Worm (Caenorhabditis elegans) whole organism, L1 larva: Measurements from ENCODE around the gene M02D8.7.
A peak's percentile ranks its signal among the peaks of the same experiment; 100 is the strongest.

Source experiments
- C16A3.4 ChIP-seq: fragments of 150-350 bp; optimal IDR thresholded peaks from 2 replicates; lab custom pipeline; 2014; ENCODE audit warnings: missing biosample characterization, missing genetic modification characterization
- aha-1 ChIP-seq: fragments of 150-350 bp; optimal IDR thresholded peaks from 2 replicates; lab custom pipeline; 2014; ENCODE audit warnings: missing biosample characterization, missing genetic modification characterization
- ama-1 ChIP-seq: fragments of 150-350 bp; optimal IDR thresholded peaks from 2 replicates; lab custom pipeline; 2014
- blmp-1 ChIP-seq: fragments of 150-350 bp; optimal IDR thresholded peaks from 2 replicates; lab custom pipeline; 2014; ENCODE audit warnings: missing biosample characterization, missing genetic modification characterization
- ceh-63 ChIP-seq: fragments of 200-800 bp; sonication (Bioruptor generic); optimal IDR thresholded peaks from 2 replicates; lab custom pipeline; 2018; ENCODE audit warnings: mild to moderate bottlenecking, missing genetic modification characterization, missing compliant biosample characterization
- ceh-82 ChIP-seq, 3 experiments: fragments of 150-350 bp in 1 of 3; sonication (generic microtip) in 2 of 3; optimal IDR thresholded peaks; 2 replicates each; lab custom pipeline; 2014 to 2017; ENCODE audit warnings: missing biosample characterization in 3 of 3, missing genetic modification characterization in 3 of 3
- ceh-90 ChIP-seq: sonication (generic microtip); optimal IDR thresholded peaks from 2 replicates; lab custom pipeline; 2016; ENCODE audit warnings: missing genetic modification characterization, missing compliant biosample characterization
- ces-1 ChIP-seq: fragments of 150-350 bp; optimal IDR thresholded peaks from 2 replicates; lab custom pipeline; 2014; ENCODE audit warnings: missing biosample characterization, missing genetic modification reagents, missing genetic modification characterization
- dpl-1 ChIP-seq, 3 experiments: fragments of 150-350 bp in 2 of 3; sonication (generic microtip) in 1 of 3; optimal IDR thresholded peaks; 2 replicates each; lab custom pipeline; 2014 to 2017; ENCODE audit warnings: missing biosample characterization in 3 of 3, missing genetic modification characterization in 3 of 3, missing genetic modification reagents in 3 of 3
- egl-27 ChIP-seq, 2 experiments: fragments of 150-350 bp in 1 of 2; sonication (generic microtip); optimal IDR thresholded peaks; 3 replicates each; lab custom pipeline; 2017 to 2018; ENCODE audit warnings: missing biosample characterization in 2 of 2, missing genetic modification characterization in 2 of 2, missing genetic modification reagents in 2 of 2
- elt-2 ChIP-seq: sonication (generic microtip); optimal IDR thresholded peaks from 2 replicates; lab custom pipeline; 2016; ENCODE audit warnings: missing genetic modification characterization, mild to moderate bottlenecking, inconsistent platforms, missing compliant biosample characterization, missing genetic modification reagents
- ets-5 ChIP-seq: fragments of 200-800 bp; sonication (Bioruptor generic); IDR thresholded peaks from 2 replicates; pipeline ENCODE4 v1.3.6; 2022; ENCODE audit warnings: missing genetic modification characterization, missing compliant biosample characterization
- fkh-10 ChIP-seq: sonication (generic microtip); optimal IDR thresholded peaks from 2 replicates; lab custom pipeline; 2017; ENCODE audit warnings: missing biosample characterization, missing genetic modification reagents, missing genetic modification characterization
- fos-1 ChIP-seq: fragments of 150-350 bp; optimal IDR thresholded peaks from 2 replicates; lab custom pipeline; 2014; ENCODE audit warnings: missing biosample characterization, missing genetic modification characterization
- hlh-4 ChIP-seq: sonication (generic microtip); optimal IDR thresholded peaks from 2 replicates; lab custom pipeline; 2016; ENCODE audit warnings: mild to moderate bottlenecking, missing genetic modification characterization, missing compliant biosample characterization
- hpl-2 ChIP-seq: fragments of 150-350 bp; optimal IDR thresholded peaks from 2 replicates; lab custom pipeline; 2014; ENCODE audit warnings: missing biosample characterization, missing genetic modification reagents, missing genetic modification characterization
- isw-1 ChIP-seq: fragments of 200-800 bp; sonication (Bioruptor generic); IDR thresholded peaks from 2 replicates; pipeline ENCODE4 v1.3.6; 2022; ENCODE audit warnings: missing genetic modification characterization, missing compliant biosample characterization
- lin-14 ChIP-seq: fragments of 200-800 bp; sonication (Bioruptor generic); optimal IDR thresholded peaks from 2 replicates; lab custom pipeline; 2018; ENCODE audit warnings: mild to moderate bottlenecking, missing genetic modification characterization, moderate library complexity, missing compliant biosample characterization
- lin-15B ChIP-seq: fragments of 150-350 bp; sonication (generic microtip); optimal IDR thresholded peaks from 3 replicates; lab custom pipeline; 2014; ENCODE audit warnings: missing biosample characterization, missing genetic modification characterization
- lin-35 ChIP-seq, 2 experiments: fragments of 150-350 bp; optimal IDR thresholded peaks; 2 replicates each; lab custom pipeline; 2014; ENCODE audit warnings: missing biosample characterization in 2 of 2, missing genetic modification characterization in 2 of 2, missing genetic modification reagents in 2 of 2
- lir-3 ChIP-seq: sonication (generic microtip); optimal IDR thresholded peaks from 2 replicates; lab custom pipeline; 2016; ENCODE audit warnings: mild to moderate bottlenecking, missing genetic modification characterization, moderate library complexity, missing compliant biosample characterization; ENCODE audit not compliant: poor library complexity
- lsy-2 ChIP-seq, 2 experiments: fragments of 150-350 bp; optimal IDR thresholded peaks; 2 replicates each; lab custom pipeline; 2014; ENCODE audit warnings: missing biosample characterization in 2 of 2, missing genetic modification characterization in 2 of 2
- mef-2 ChIP-seq: fragments of 150-350 bp; optimal IDR thresholded peaks from 2 replicates; lab custom pipeline; 2014; ENCODE audit warnings: missing biosample characterization, missing genetic modification characterization
- mep-1 ChIP-seq: fragments of 150-350 bp; optimal IDR thresholded peaks from 2 replicates; lab custom pipeline; 2014; ENCODE audit warnings: missing biosample characterization, missing genetic modification characterization
- nhr-11 ChIP-seq: fragments of 150-350 bp; optimal IDR thresholded peaks from 2 replicates; lab custom pipeline; 2014; ENCODE audit warnings: missing biosample characterization, missing genetic modification characterization
- nhr-20 ChIP-seq: sonication (generic microtip); optimal IDR thresholded peaks from 2 replicates; lab custom pipeline; 2016; ENCODE audit warnings: mild to moderate bottlenecking, missing genetic modification characterization, missing compliant biosample characterization
- nhr-28 ChIP-seq: fragments of 150-350 bp; optimal IDR thresholded peaks from 2 replicates; lab custom pipeline; 2014; ENCODE audit warnings: missing biosample characterization, missing genetic modification characterization
- nhr-47 ChIP-seq: sonication (generic microtip); optimal IDR thresholded peaks from 2 replicates; lab custom pipeline; 2016; ENCODE audit warnings: mild to moderate bottlenecking, missing genetic modification characterization, moderate library complexity, missing compliant biosample characterization
- nhr-71 ChIP-seq: sonication (generic microtip); optimal IDR thresholded peaks from 2 replicates; lab custom pipeline; 2016; ENCODE audit warnings: mild to moderate bottlenecking, missing genetic modification characterization, moderate library complexity, missing compliant biosample characterization
- nhr-76 ChIP-seq: sonication (generic microtip); optimal IDR thresholded peaks from 2 replicates; lab custom pipeline; 2017; ENCODE audit warnings: missing biosample characterization, missing genetic modification characterization
- nhr-77 ChIP-seq: fragments of 150-350 bp; optimal IDR thresholded peaks from 2 replicates; lab custom pipeline; 2014; ENCODE audit warnings: missing biosample characterization, missing genetic modification characterization
- nhr-84 ChIP-seq: sonication (generic microtip); optimal IDR thresholded peaks from 2 replicates; lab custom pipeline; 2017; ENCODE audit warnings: missing biosample characterization, missing genetic modification characterization
- nhr-85 ChIP-seq: sonication (generic microtip); peaks from one replicate; lab custom pipeline; 2016; ENCODE audit warnings: missing genetic modification characterization, inconsistent platforms, missing compliant biosample characterization
- rnt-1 ChIP-seq: sonication (generic microtip); optimal IDR thresholded peaks from 2 replicates; lab custom pipeline; 2016; ENCODE audit warnings: mild to moderate bottlenecking, missing genetic modification characterization, moderate library complexity, missing compliant biosample characterization
- skn-1 ChIP-seq: fragments of 150-350 bp; optimal IDR thresholded peaks from 2 replicates; lab custom pipeline; 2014; ENCODE audit warnings: missing biosample characterization, missing genetic modification characterization
- snu-23 ChIP-seq: sonication (generic microtip); optimal IDR thresholded peaks from 2 replicates; lab custom pipeline; 2016; ENCODE audit warnings: missing genetic modification characterization, missing compliant biosample characterization
- sox-4 ChIP-seq: sonication (generic microtip); optimal IDR thresholded peaks from 2 replicates; lab custom pipeline; 2016; ENCODE audit warnings: missing genetic modification characterization, missing compliant biosample characterization
- sptf-1 ChIP-seq: fragments of 150-350 bp; optimal IDR thresholded peaks from 2 replicates; lab custom pipeline; 2014; ENCODE audit warnings: missing biosample characterization, missing genetic modification characterization
- sup-37 ChIP-seq: fragments of 200-800 bp; sonication (Bioruptor generic); optimal IDR thresholded peaks from 2 replicates; lab custom pipeline; 2018; ENCODE audit warnings: mild to moderate bottlenecking, missing genetic modification characterization, missing compliant biosample characterization
- tbx-2 ChIP-seq: sonication (generic microtip); optimal IDR thresholded peaks from 2 replicates; lab custom pipeline; 2016; ENCODE audit warnings: missing genetic modification characterization, missing compliant biosample characterization
- unc-30 ChIP-seq: sonication (generic microtip); optimal IDR thresholded peaks from 2 replicates; lab custom pipeline; 2017; ENCODE audit warnings: missing biosample characterization, missing genetic modification characterization
- unc-86 ChIP-seq: sonication (generic microtip); optimal IDR thresholded peaks from 2 replicates; lab custom pipeline; 2016; ENCODE audit warnings: missing genetic modification characterization, missing compliant biosample characterization
- unc-98 ChIP-seq: fragments of 200-800 bp; sonication (Bioruptor generic); IDR thresholded peaks from 2 replicates; pipeline ENCODE4 v1.3.6; 2022; ENCODE audit warnings: missing genetic modification characterization, missing compliant biosample characterization
- vab-15 ChIP-seq: sonication (generic microtip); optimal IDR thresholded peaks from 2 replicates; lab custom pipeline; 2017; ENCODE audit warnings: missing genotype, mild to moderate bottlenecking, missing genetic modification characterization, missing compliant biosample characterization
- xbp-1 ChIP-seq: sonication (generic microtip); optimal IDR thresholded peaks from 2 replicates; lab custom pipeline; 2016; ENCODE audit warnings: missing genetic modification characterization, missing compliant biosample characterization
- zag-1 ChIP-seq: fragments of 150-350 bp; optimal IDR thresholded peaks from 2 replicates; lab custom pipeline; 2014; ENCODE audit warnings: missing biosample characterization, missing genetic modification characterization
- zip-4 ChIP-seq: fragments of 200-800 bp; sonication (Bioruptor generic); optimal IDR thresholded peaks from 2 replicates; lab custom pipeline; 2018; ENCODE audit warnings: mild to moderate bottlenecking, missing genetic modification characterization, moderate library complexity, missing compliant biosample characterization
- ztf-11 ChIP-seq, 2 experiments: sonication (generic microtip); optimal IDR thresholded peaks; 2 replicates each; lab custom pipeline; 2016 to 2017; ENCODE audit warnings: missing genetic modification characterization in 2 of 2, missing biosample characterization in 1 of 2, missing compliant biosample characterization in 1 of 2

The M02D8.7 gene

DNA sequence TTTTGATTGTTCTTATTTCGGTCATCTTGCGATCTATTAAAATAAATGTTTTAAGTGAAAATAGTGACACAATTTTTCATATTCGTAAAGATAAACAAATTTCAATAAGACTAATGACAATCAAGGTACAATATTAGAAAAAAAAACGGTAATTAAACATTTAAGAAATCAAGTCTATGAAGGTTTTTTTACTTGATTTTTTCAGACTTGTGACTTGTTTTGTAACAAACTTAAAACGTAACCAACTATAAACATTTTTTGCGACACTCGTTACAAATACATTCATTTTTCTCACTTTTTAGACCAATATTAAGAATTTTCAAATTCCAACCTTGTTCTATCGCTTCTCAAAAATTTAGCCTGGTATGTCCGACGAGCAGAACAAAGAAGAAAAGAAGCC, 3.4 kb downstream of the M02D8.7 start, which contains the start of gene M02D8.2:
Gene M02D8.2 (plus strand): TSS at position 301 of the 400 bp plus-strand sequence.
- TF ChIP-seq snu-23 (GFP tag; lab: Kevin White, UChicago) (no peak), hlh-4 (tag; lab: Kevin White, UChicago) (no peak), nhr-71 (tag; lab: Kevin White, UChicago) (no peak), vab-15 (tag; lab: Kevin White, UChicago) (no peak), dpl-1 (GFP tag; optimal IDR thresholded peaks at IDR 0.05; lab: Kevin White, UChicago) (no peak), zag-1 (tag; lab: Kevin White, UChicago) (no peak), nhr-20 (tag; lab: Kevin White, UChicago) (no peak), isw-1 (GFP tag; lab: Robert Waterston, UW) (no peak), ets-5 (no peak), sup-37 (GFP tag; lab: Kevin White, UChicago) (no peak), lin-15B (tag; lab: Kevin White, UChicago) (no peak), nhr-84 (no peak), nhr-76 (no peak), elt-2 (tag; lab: Kevin White, UChicago) (no peak), zip-4 (GFP tag; lab: Kevin White, UChicago) (no peak), tbx-2 (tag; lab: Kevin White, UChicago) (no peak), nhr-11 (tag; lab: Kevin White, UChicago) (no peak)

DNA sequence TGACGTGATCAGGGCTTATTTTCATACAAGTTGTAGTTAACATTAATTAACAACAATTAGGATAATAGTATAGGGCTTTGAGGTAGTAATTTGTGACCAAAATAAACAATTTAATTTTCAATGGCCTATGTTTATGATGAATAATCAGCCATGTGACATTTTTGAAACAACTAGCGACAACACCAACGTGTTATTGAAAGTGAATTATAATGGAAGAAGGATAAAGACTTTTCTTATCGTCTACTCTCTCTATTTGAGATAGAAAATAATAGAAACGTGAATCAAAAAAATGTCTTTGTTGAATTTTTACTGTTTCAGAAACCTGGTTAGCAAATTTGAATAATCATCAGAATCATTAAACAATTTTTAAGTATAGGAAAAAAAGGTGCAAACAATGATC, 5.0 kb downstream of the M02D8.7 start:
- TF ChIP-seq ceh-63 (GFP tag; lab: Kevin White, UChicago) (no peak), blmp-1 (tag; lab: Kevin White, UChicago) (peak; percentile 68), nhr-85 (tag; lab: Kevin White, UChicago) (peak; percentile 58)

DNA sequence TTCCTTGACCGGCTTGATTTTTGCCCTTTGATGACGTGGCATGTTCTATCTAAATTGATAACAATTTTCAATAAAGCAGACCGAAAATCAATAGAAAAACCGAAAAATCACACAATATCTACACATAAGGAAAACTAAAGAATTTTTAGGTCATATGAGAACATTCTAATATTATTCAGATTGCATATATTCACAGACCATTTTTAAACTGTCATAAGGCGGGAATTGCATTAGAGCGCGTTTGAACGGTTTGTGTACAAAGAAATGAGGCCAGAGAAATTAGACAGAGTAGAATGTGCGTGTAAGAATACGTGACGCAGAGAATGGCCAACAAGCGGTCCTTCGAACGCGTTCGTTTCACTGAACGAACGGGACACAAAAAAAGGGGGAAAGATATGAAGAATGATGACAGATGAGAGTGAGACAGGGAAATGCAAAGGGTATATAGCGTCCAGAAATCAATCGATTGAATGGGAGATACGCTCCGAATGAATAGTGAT, 5.8 kb downstream of the M02D8.7 start, which contains the start of gene M02D8.3:
Gene M02D8.3 (minus strand): TSS at position 51 of the 500 bp plus-strand sequence.
- TF ChIP-seq xbp-1 (tag; lab: Kevin White, UChicago) (peak; percentile 7), tbx-2 (tag; lab: Kevin White, UChicago) (no peak), mef-2 (tag; lab: Kevin White, UChicago) (no peak), dpl-1 (GFP tag; optimal IDR thresholded peaks at IDR 0.05; lab: Kevin White, UChicago) (peak; percentile 60 to 78 (median 68)), nhr-84 (no peak), mep-1 (tag; lab: Kevin White, UChicago) (peak; percentile 21), sox-4 (tag; lab: Kevin White, UChicago) (no peak), fkh-10 (GFP tag; lab: Kevin White, UChicago) (no peak), ztf-11 (tag; optimal IDR thresholded peaks at IDR 0.05; lab: Kevin White, UChicago) (no peak), lin-35 (GFP tag; optimal IDR thresholded peaks at IDR 0.05; lab: Kevin White, UChicago) (peak; percentile 21 to 82), hpl-2 (no peak), ama-1 (lab: Kevin White, UChicago) (no peak), nhr-47 (tag; lab: Kevin White, UChicago) (no peak), ces-1 (GFP tag; lab: Kevin White, UChicago) (no peak), C16A3.4 (peak; percentile 29), lin-14 (GFP tag; lab: Kevin White, UChicago) (peak; percentile 80), nhr-85 (tag; lab: Kevin White, UChicago) (no peak), sptf-1 (tag; lab: Kevin White, UChicago) (no peak), nhr-71 (tag; lab: Kevin White, UChicago) (peak; percentile 9), unc-86 (tag; lab: Kevin White, UChicago) (no peak), unc-30 (tag; lab: Kevin White, UChicago) (no peak), lir-3 (tag; lab: Kevin White, UChicago) (no peak), skn-1 (tag; lab: Kevin White, UChicago) (peak; percentile 25), nhr-77 (no peak), ceh-82 (tag; optimal IDR thresholded peaks at IDR 0.05; lab: Kevin White, UChicago) (no peak), unc-98 (GFP tag; lab: Robert Waterston, UW) (no peak), hlh-4 (tag; lab: Kevin White, UChicago) (no peak), blmp-1 (tag; lab: Kevin White, UChicago) (peak; percentile 64), egl-27 (tag; optimal IDR thresholded peaks at IDR 0.05; lab: Kevin White, UChicago) (no peak), lsy-2 (tag; optimal IDR thresholded peaks at IDR 0.05; lab: Kevin White, UChicago) (peak in 1 of 2 experiments; percentile 43), aha-1 (tag; lab: Kevin White, UChicago) (no peak), rnt-1 (tag; lab: Kevin White, UChicago) (no peak), nhr-28 (tag; lab: Kevin White, UChicago) (no peak), nhr-20 (tag; lab: Kevin White, UChicago) (peak; percentile 31), isw-1 (GFP tag; lab: Robert Waterston, UW) (no peak), snu-23 (GFP tag; lab: Kevin White, UChicago) (peak; percentile 28), sup-37 (GFP tag; lab: Kevin White, UChicago) (no peak), ceh-90 (tag; lab: Kevin White, UChicago) (no peak), fos-1 (tag; lab: Kevin White, UChicago) (no peak)
